Worm (Caenorhabditis elegans): ENCODE data around the gene F37B4.15.

- no peak for TF ChIP-seq flt-1 (GFP tag; IDR thresholded peaks at IDR 0.05)
- TF ChIP-seq ama-1 (optimal IDR thresholded peaks at IDR 0.05): no peak
- TF ChIP-seq ceh-13 (GFP tag; optimal IDR thresholded peaks at IDR 0.05): no peak
- TF ChIP-seq ets-7 (tag; optimal IDR thresholded peaks at IDR 0.05): no peak
- no peak for TF ChIP-seq F13C5.2 (tag; optimal IDR thresholded peaks at IDR 0.05)
- no peak for TF ChIP-seq sea-1 (GFP tag; conservative IDR thresholded peaks at IDR 0.05)
- no peak for TF ChIP-seq aly-1 (tag; optimal IDR thresholded peaks at IDR 0.05)
- TF ChIP-seq ceh-36 (tag; optimal IDR thresholded peaks at IDR 0.05): no peak
- TF ChIP-seq tbx-37 (GFP tag; conservative IDR thresholded peaks at IDR 0.05): no peak
Measured at ce11 chrV:2872947-2873346, 19.1 kb upstream of the F37B4.15 start.
